In the genomic region with DNA sequence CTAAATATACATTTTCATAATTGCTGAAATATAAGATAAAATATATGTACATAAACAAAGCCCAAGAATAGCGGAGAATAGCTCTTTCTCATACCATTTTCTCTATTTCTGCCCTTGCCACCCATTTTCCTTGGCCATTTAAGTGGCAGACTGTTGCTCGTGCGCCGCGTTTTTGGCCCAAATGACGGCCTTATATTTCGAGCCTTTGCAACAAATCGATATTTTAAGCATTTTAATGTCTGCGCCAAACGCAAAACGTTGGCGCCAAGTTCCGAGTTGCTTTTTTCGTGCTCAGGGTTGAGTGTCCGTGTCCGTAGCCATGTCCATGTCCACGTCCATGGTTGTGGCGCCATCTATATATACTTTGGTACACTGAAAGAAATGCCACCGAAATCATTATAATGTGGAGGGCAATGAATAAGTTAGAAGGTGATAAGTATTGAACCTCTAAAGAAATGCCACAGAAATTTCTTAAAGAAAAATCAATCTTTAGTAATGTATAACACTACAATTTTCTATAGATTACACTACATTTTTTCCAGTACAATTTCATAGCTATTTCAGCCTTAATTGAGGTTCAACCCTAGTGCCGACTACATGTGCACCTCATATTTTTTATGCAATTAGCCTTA, we compare ENCODE assay signal across 1 fruit fly cellular context.
TF ChIP-seq lines count a peak whose summit lies in the region.

No protein-coding gene starts in this region.

TF ChIP-seq in whole organism, embryonic, 481 proteins besides CTCF, POLR2A, EP300 and RAD21 (continued from another document):
- TF ChIP-seq maf-S (GFP tag; optimal IDR thresholded peaks at IDR 0.05; lab: Kevin White, UChicago), result no peak
- TF ChIP-seq sqz (GFP tag; optimal IDR thresholded peaks at IDR 0.05; lab: Kevin White, UChicago), result no peak
- TF ChIP-seq Hr51 (GFP tag; optimal IDR thresholded peaks at IDR 0.05; lab: Kevin White, UChicago), result peak in 1 of 2 experiments; percentile 54
- peak; percentile 56; the same call in 1 of the 2 replicates for TF ChIP-seq seq (GFP tag; IDR thresholded peaks at IDR 0.05; lab: Robert Waterston, UW)
- no peak for TF ChIP-seq CG17612 (GFP tag; IDR thresholded peaks at IDR 0.05; lab: Robert Waterston, UW)
- TF ChIP-seq tll (GFP tag; optimal IDR thresholded peaks at IDR 0.05; lab: Kevin White, UChicago), result no peak
- TF ChIP-seq CG10274 (GFP tag; optimal IDR thresholded peaks at IDR 0.05; lab: Kevin White, UChicago), result no peak
- TF ChIP-seq CG10431 (GFP tag; optimal IDR thresholded peaks at IDR 0.05; lab: Kevin White, UChicago), result no peak
- TF ChIP-seq Dfd (GFP tag; optimal IDR thresholded peaks at IDR 0.05; lab: Kevin White, UChicago), result no peak
- 0 out of 4 replicates have a peak, but pooled peaks have one; percentile 15 for TF ChIP-seq Gug (GFP tag; IDR thresholded peaks at IDR 0.05; lab: Robert Waterston, UW)
- peak; percentile 39; the same call in 1 of the 3 replicates for TF ChIP-seq dysf (GFP tag; IDR thresholded peaks at IDR 0.05; lab: Robert Waterston, UW)
- peak; percentile 14 for TF ChIP-seq CG3281 (GFP tag; optimal IDR thresholded peaks at IDR 0.05; lab: Kevin White, UChicago)
- TF ChIP-seq CG1603 (tag; optimal IDR thresholded peaks at IDR 0.05; lab: Kevin White, UChicago), result peak; percentile 27
- peak; percentile 47 for TF ChIP-seq Oli (tag; optimal IDR thresholded peaks at IDR 0.05; lab: Kevin White, UChicago)
- TF ChIP-seq CG4820 (GFP tag; optimal IDR thresholded peaks at IDR 0.05; lab: Kevin White, UChicago), result no peak
- no peak for TF ChIP-seq Doc3 (GFP tag; IDR thresholded peaks at IDR 0.05; lab: Robert Waterston, UW; ENCODE audit: partially characterized antibody)
- TF ChIP-seq Adf1 (GFP tag; IDR thresholded peaks at IDR 0.05; lab: Robert Waterston, UW), result no peak
- no peak for TF ChIP-seq Antp (GFP tag; optimal IDR thresholded peaks at IDR 0.05; lab: Kevin White, UChicago)
- no peak for TF ChIP-seq Lhr (GFP tag; optimal IDR thresholded peaks at IDR 0.05; lab: Kevin White, UChicago)
- TF ChIP-seq tup (GFP tag; optimal IDR thresholded peaks at IDR 0.05; lab: Kevin White, UChicago), result no peak
- no peak for TF ChIP-seq CG15479 (GFP tag; optimal IDR thresholded peaks at IDR 0.05; lab: Kevin White, UChicago)
- TF ChIP-seq Scr (GFP tag; IDR thresholded peaks at IDR 0.05; lab: Robert Waterston, UW; ENCODE audit: partially characterized antibody), result no peak
- TF ChIP-seq Opbp (GFP tag; IDR thresholded peaks at IDR 0.05; lab: Robert Waterston, UW; ENCODE audit: partially characterized antibody), result no peak
- TF ChIP-seq nmo (GFP tag; optimal IDR thresholded peaks at IDR 0.05; lab: Kevin White, UChicago), result peak; percentile 1
- no peak for TF ChIP-seq CG17568 (GFP tag; optimal IDR thresholded peaks at IDR 0.05; lab: Kevin White, UChicago)
- TF ChIP-seq btn (GFP tag; optimal IDR thresholded peaks at IDR 0.05; lab: Kevin White, UChicago), result no peak
- TF ChIP-seq CG2202 (tag; optimal IDR thresholded peaks at IDR 0.05; lab: Kevin White, UChicago), result no peak
- no peak for TF ChIP-seq CG9876 (GFP tag; optimal IDR thresholded peaks at IDR 0.05; lab: Kevin White, UChicago)
- peak; percentile 36 for TF ChIP-seq CG15269 (tag; optimal IDR thresholded peaks at IDR 0.05; lab: Kevin White, UChicago)
- TF ChIP-seq lmd (GFP tag; IDR thresholded peaks at IDR 0.05; lab: Robert Waterston, UW), result peak; percentile 18; the same call in 1 of the 2 replicates
- TF ChIP-seq wek (GFP tag; optimal IDR thresholded peaks at IDR 0.05; lab: Kevin White, UChicago), result no peak
- no peak for TF ChIP-seq CG33213 (GFP tag; optimal IDR thresholded peaks at IDR 0.05; lab: Kevin White, UChicago)
- TF ChIP-seq jumu (GFP tag; optimal IDR thresholded peaks at IDR 0.05; lab: Kevin White, UChicago), result no peak
- no peak for TF ChIP-seq CG17802 (tag; optimal IDR thresholded peaks at IDR 0.05; lab: Kevin White, UChicago)
- peak; percentile 59 for TF ChIP-seq sens (GFP tag; lab: Kevin White, UChicago)
- TF ChIP-seq CG10267 (tag; optimal IDR thresholded peaks at IDR 0.05; lab: Kevin White, UChicago), result no peak
- peak; percentile 52 for TF ChIP-seq Hmr (GFP tag; optimal IDR thresholded peaks at IDR 0.05; lab: Kevin White, UChicago)
- no peak for TF ChIP-seq oc (tag; optimal IDR thresholded peaks at IDR 0.05; lab: Kevin White, UChicago)
- peak; percentile 15 for TF ChIP-seq NfI (GFP tag; optimal IDR thresholded peaks at IDR 0.05; lab: Kevin White, UChicago)
- TF ChIP-seq CG9437 (GFP tag; optimal IDR thresholded peaks at IDR 0.05; lab: Kevin White, UChicago), result peak; percentile 3
- TF ChIP-seq CG15601 (tag; optimal IDR thresholded peaks at IDR 0.05; lab: Kevin White, UChicago), result no peak
- TF ChIP-seq Ada2b (GFP tag; IDR thresholded peaks at IDR 0.05; lab: Robert Waterston, UW), result peak; percentile 52; the same call in 1 of the 2 replicates
- no peak for TF ChIP-seq CG8290 (GFP tag; optimal IDR thresholded peaks at IDR 0.05; lab: Kevin White, UChicago)
- TF ChIP-seq CG8290 (tag; optimal IDR thresholded peaks at IDR 0.05; lab: Kevin White, UChicago), result peak in 1 of 2 experiments; percentile 43
- no peak for TF ChIP-seq Sry-β (GFP tag; optimal IDR thresholded peaks at IDR 0.05; lab: Kevin White, UChicago)
- TF ChIP-seq gro (GFP tag; optimal IDR thresholded peaks at IDR 0.05; lab: Kevin White, UChicago), result peak; percentile 2
- TF ChIP-seq Fer1 (GFP tag; optimal IDR thresholded peaks at IDR 0.05; lab: Kevin White, UChicago), result peak; percentile 38
- TF ChIP-seq CG9797 (GFP tag; optimal IDR thresholded peaks at IDR 0.05; lab: Kevin White, UChicago), result no peak
- TF ChIP-seq grau (tag; optimal IDR thresholded peaks at IDR 0.05; lab: Kevin White, UChicago), result peak; percentile 52
- no peak for TF ChIP-seq CG8089 (GFP tag; optimal IDR thresholded peaks at IDR 0.05; lab: Kevin White, UChicago)
- TF ChIP-seq Xrp1 (GFP tag; IDR thresholded peaks at IDR 0.05; lab: Robert Waterston, UW), result peak; percentile 6; the same call in 1 of the 2 replicates
- no peak for TF ChIP-seq CG12299 (tag; optimal IDR thresholded peaks at IDR 0.05; lab: Kevin White, UChicago)
- TF ChIP-seq al (GFP tag; IDR thresholded peaks at IDR 0.05; lab: Robert Waterston, UW), result no peak
- TF ChIP-seq Trl (optimal IDR thresholded peaks at IDR 0.05; lab: Kevin White, UChicago), result no peak
- TF ChIP-seq Trl (GFP tag; optimal IDR thresholded peaks at IDR 0.05; lab: Kevin White, UChicago), result no peak
- TF ChIP-seq YL-1 (GFP tag; optimal IDR thresholded peaks at IDR 0.05; lab: Kevin White, UChicago), result no peak
- TF ChIP-seq CG14014 (GFP tag; IDR thresholded peaks at IDR 0.05; lab: Robert Waterston, UW), result peak; percentile 27; the same call in 1 of the 2 replicates
- peak; percentile 3 for TF ChIP-seq CG12659 (GFP tag; optimal IDR thresholded peaks at IDR 0.05; lab: Kevin White, UChicago)
- TF ChIP-seq dan (GFP tag; IDR thresholded peaks at IDR 0.05; lab: Robert Waterston, UW), result no peak
- TF ChIP-seq CG16813 (GFP tag; IDR thresholded peaks at IDR 0.05; lab: Robert Waterston, UW; ENCODE audit: partially characterized antibody), result no peak
- no peak for TF ChIP-seq CG8388 (GFP tag; optimal IDR thresholded peaks at IDR 0.05; lab: Kevin White, UChicago)
- no peak for TF ChIP-seq Bgb (GFP tag; IDR thresholded peaks at IDR 0.05; lab: Robert Waterston, UW; ENCODE audit: partially characterized antibody)
- no peak for TF ChIP-seq Optix (GFP tag; IDR thresholded peaks at IDR 0.05; lab: Robert Waterston, UW)
- no peak for TF ChIP-seq Myb (GFP tag; optimal IDR thresholded peaks at IDR 0.05; lab: Kevin White, UChicago)
- TF ChIP-seq kay (GFP tag; optimal IDR thresholded peaks at IDR 0.05; lab: Kevin White, UChicago), result no peak
- TF ChIP-seq jing (GFP tag; optimal IDR thresholded peaks at IDR 0.05; lab: Kevin White, UChicago), result no peak
- TF ChIP-seq ase (GFP tag; IDR thresholded peaks at IDR 0.05; lab: Robert Waterston, UW), result no peak
- TF ChIP-seq E2f2 (GFP tag; IDR thresholded peaks at IDR 0.05; lab: Robert Waterston, UW), result no peak
- TF ChIP-seq fu2 (GFP tag; optimal IDR thresholded peaks at IDR 0.05; lab: Kevin White, UChicago), result no peak
- no peak for TF ChIP-seq ci (GFP tag; IDR thresholded peaks at IDR 0.05; lab: Robert Waterston, UW)
- no peak for TF ChIP-seq da (GFP tag; optimal IDR thresholded peaks at IDR 0.05; lab: Kevin White, UChicago)
- 0 out of 2 replicates have a peak, but pooled peaks have one; percentile 17 for TF ChIP-seq CG3847 (GFP tag; IDR thresholded peaks at IDR 0.05; lab: Robert Waterston, UW)
- TF ChIP-seq CG9727 (GFP tag; optimal IDR thresholded peaks at IDR 0.05; lab: Kevin White, UChicago), result peak; percentile 5
- TF ChIP-seq tap (tag; optimal IDR thresholded peaks at IDR 0.05; lab: Kevin White, UChicago), result no peak
- no peak for TF ChIP-seq bab2 (GFP tag; optimal IDR thresholded peaks at IDR 0.05; lab: Kevin White, UChicago)
- TF ChIP-seq cg (GFP tag; optimal IDR thresholded peaks at IDR 0.05; lab: Kevin White, UChicago), result no peak
- 0 out of 3 replicates have a peak, but pooled peaks have one; percentile 5 for TF ChIP-seq Dbx (GFP tag; IDR thresholded peaks at IDR 0.05; lab: Robert Waterston, UW)
- TF ChIP-seq CG11456 (GFP tag; IDR thresholded peaks at IDR 0.05; lab: Robert Waterston, UW), result no peak
- no peak for TF ChIP-seq MTF-1 (GFP tag; optimal IDR thresholded peaks at IDR 0.05; lab: Kevin White, UChicago; ENCODE audit: borderline replicate concordance)
- peak; percentile 50 for TF ChIP-seq CG7556 (GFP tag; optimal IDR thresholded peaks at IDR 0.05; lab: Kevin White, UChicago)
- no peak for TF ChIP-seq CG13775 (GFP tag; optimal IDR thresholded peaks at IDR 0.05; lab: Kevin White, UChicago)
- no peak for TF ChIP-seq CG4424 (GFP tag; optimal IDR thresholded peaks at IDR 0.05; lab: Kevin White, UChicago)
- TF ChIP-seq HLH3B (GFP tag; IDR thresholded peaks at IDR 0.05; lab: Robert Waterston, UW), result no peak
- TF ChIP-seq CG11695 (GFP tag; IDR thresholded peaks at IDR 0.05; lab: Robert Waterston, UW), result no peak
- no peak for TF ChIP-seq ato (GFP tag; IDR thresholded peaks at IDR 0.05; lab: Robert Waterston, UW; ENCODE audit: partially characterized antibody)
- no peak for TF ChIP-seq CG1233 (GFP tag; optimal IDR thresholded peaks at IDR 0.05; lab: Kevin White, UChicago)
- no peak for TF ChIP-seq CG2712 (tag; optimal IDR thresholded peaks at IDR 0.05; lab: Kevin White, UChicago)
- 0 out of 2 replicates have a peak, but pooled peaks have one; percentile 24 for TF ChIP-seq Atf6 (GFP tag; IDR thresholded peaks at IDR 0.05; lab: Robert Waterston, UW)
- no peak for TF ChIP-seq CG30020 (tag; optimal IDR thresholded peaks at IDR 0.05; lab: Kevin White, UChicago)
- TF ChIP-seq CG8359 (GFP tag; optimal IDR thresholded peaks at IDR 0.05; lab: Kevin White, UChicago; ENCODE audit: borderline replicate concordance), result no peak
- peak; percentile 21 for TF ChIP-seq bcd (GFP tag; optimal IDR thresholded peaks at IDR 0.05; lab: Kevin White, UChicago)
- TF ChIP-seq CG18262 (tag; optimal IDR thresholded peaks at IDR 0.05; lab: Kevin White, UChicago), result no peak
- TF ChIP-seq row (GFP tag; IDR thresholded peaks at IDR 0.05; lab: Robert Waterston, UW), result peak; percentile 65
- no peak for TF ChIP-seq CG12942 (GFP tag; optimal IDR thresholded peaks at IDR 0.05; lab: Kevin White, UChicago)
- no peak for TF ChIP-seq Rx (GFP tag; IDR thresholded peaks at IDR 0.05; lab: Robert Waterston, UW)
- peak; percentile 32 for TF ChIP-seq CG30403 (GFP tag; optimal IDR thresholded peaks at IDR 0.05; lab: Kevin White, UChicago)
- TF ChIP-seq CG9609 (GFP tag; optimal IDR thresholded peaks at IDR 0.05; lab: Kevin White, UChicago), result no peak
- TF ChIP-seq CkIIα-i1 (GFP tag; IDR thresholded peaks at IDR 0.05; lab: Robert Waterston, UW), result no peak
- TF ChIP-seq CG8924 (tag; optimal IDR thresholded peaks at IDR 0.05; lab: Kevin White, UChicago), result peak; percentile 24
- TF ChIP-seq phol (tag; optimal IDR thresholded peaks at IDR 0.05; lab: Kevin White, UChicago), result no peak
- TF ChIP-seq CG3838 (GFP tag; optimal IDR thresholded peaks at IDR 0.05; lab: Kevin White, UChicago), result no peak
- TF ChIP-seq CG18599 (GFP tag; optimal IDR thresholded peaks at IDR 0.05; lab: Kevin White, UChicago), result peak; percentile 66
- TF ChIP-seq CG34224 (GFP tag; IDR thresholded peaks at IDR 0.05; lab: Robert Waterston, UW; ENCODE audit: partially characterized antibody), result no peak
- no peak for TF ChIP-seq psq (GFP tag; optimal IDR thresholded peaks at IDR 0.05; lab: Kevin White, UChicago)
- TF ChIP-seq CG9817 (tag; optimal IDR thresholded peaks at IDR 0.05; lab: Kevin White, UChicago), result no peak
